Fruit fly (Drosophila melanogaster) whole organism, embryonic: ENCODE data around the gene CG6938.

ENCODE experiments used
- Bgb ChIP-seq: fragments of 200-800 bp; sonication (Bioruptor generic); IDR thresholded peaks from 2 replicates; pipeline ENCODE4 v1.3.6; 2022; ENCODE audit warnings: missing biosample characterization, missing genetic modification characterization; ENCODE audit not compliant: partially characterized antibody
- Blimp-1 ChIP-seq: fragments of 200-800 bp; sonication (Bioruptor generic); optimal IDR thresholded peaks from 3 replicates; lab custom pipeline; 2018; ENCODE audit warnings: missing biosample characterization, missing genetic modification characterization, mild to moderate bottlenecking, moderate library complexity, missing genetic modification reagents
- CG10959 ChIP-seq: fragments of 200-800 bp; sonication (Bioruptor generic); IDR thresholded peaks from 2 replicates; pipeline ENCODE4 v1.3.6; 2022; ENCODE audit warnings: missing biosample characterization, missing genetic modification characterization
- CG12236 ChIP-seq: fragments of 200-800 bp; sonication (Bioruptor generic); optimal IDR thresholded peaks from 2 replicates; lab custom pipeline; 2016; ENCODE audit warnings: missing biosample characterization, missing genetic modification characterization
- CG14860 ChIP-seq: fragments of 200-800 bp; sonication (Bioruptor generic); IDR thresholded peaks from 3 replicates; pipeline ENCODE4 v1.3.6; 2022; ENCODE audit warnings: missing biosample characterization, missing genetic modification characterization; ENCODE audit not compliant: partially characterized antibody
- CG18262 ChIP-seq: fragments of 200-800 bp; optimal IDR thresholded peaks from 3 replicates; lab custom pipeline; 2019; ENCODE audit warnings: missing biosample characterization, mild to moderate bottlenecking, missing genetic modification characterization, moderate library complexity
- CG2712 ChIP-seq: fragments of 200-800 bp; optimal IDR thresholded peaks from 3 replicates; lab custom pipeline; 2019; ENCODE audit warnings: missing biosample characterization, mild to moderate bottlenecking, missing genetic modification characterization, moderate library complexity
- CG30403 ChIP-seq: fragments of 200-800 bp; sonication (Bioruptor generic); optimal IDR thresholded peaks from 3 replicates; lab custom pipeline; 2016; ENCODE audit warnings: missing biosample characterization, missing genetic modification characterization
- CG31224 ChIP-seq: fragments of 200-800 bp; sonication (Bioruptor generic); IDR thresholded peaks from 2 replicates; pipeline ENCODE4 v1.3.6; 2022; ENCODE audit warnings: missing biosample characterization, missing genetic modification characterization
- CG4328 ChIP-seq: fragments of 200-800 bp; sonication (Bioruptor generic); optimal IDR thresholded peaks from 3 replicates; lab custom pipeline; 2017; ENCODE audit warnings: missing biosample characterization, missing genetic modification reagents, missing genetic modification characterization
- CG4707 ChIP-seq: fragments of 200-800 bp; sonication (Bioruptor generic); optimal IDR thresholded peaks from 2 replicates; lab custom pipeline; 2018; ENCODE audit warnings: missing biosample characterization, mild to moderate bottlenecking, missing genetic modification characterization, moderate library complexity
- CG6175 ChIP-seq: fragments of 200-800 bp; sonication (Bioruptor generic); IDR thresholded peaks from 3 replicates; pipeline ENCODE4 v1.3.6; 2022; ENCODE audit warnings: missing biosample characterization, missing genetic modification characterization
- CG7745 ChIP-seq: fragments of 200-800 bp; sonication (Bioruptor generic); optimal IDR thresholded peaks from 2 replicates; lab custom pipeline; 2018; ENCODE audit warnings: missing biosample characterization, mild to moderate bottlenecking, missing genetic modification characterization, moderate library complexity
- CG8944 ChIP-seq: fragments of 200-800 bp; sonication (Bioruptor generic); optimal IDR thresholded peaks from 3 replicates; lab custom pipeline; 2016; ENCODE audit warnings: missing biosample characterization, missing genetic modification characterization
- D19A ChIP-seq: fragments of 200-800 bp; optimal IDR thresholded peaks from 3 replicates; lab custom pipeline; 2019; ENCODE audit warnings: missing biosample characterization, mild to moderate bottlenecking, missing genetic modification characterization, moderate library complexity
- Dbx ChIP-seq: fragments of 200-800 bp; sonication (Bioruptor generic); IDR thresholded peaks from 3 replicates; pipeline ENCODE4 v1.3.6; 2022; ENCODE audit warnings: missing biosample characterization, missing genetic modification characterization
- Elba2 ChIP-seq: fragments of 200-800 bp; sonication (Bioruptor generic); optimal IDR thresholded peaks from 3 replicates; lab custom pipeline; 2016; ENCODE audit warnings: missing biosample characterization, missing genetic modification characterization
- Ets65A ChIP-seq: fragments of 200-800 bp; sonication (Bioruptor generic); peaks from one replicate; lab custom pipeline; 2016; ENCODE audit warnings: missing biosample characterization, missing genetic modification characterization
- Gsc ChIP-seq: fragments of 200-800 bp; sonication (Bioruptor generic); IDR thresholded peaks from 2 replicates; pipeline ENCODE4 v1.3.6; 2022; ENCODE audit warnings: missing biosample characterization, missing genetic modification characterization
- MTF-1 ChIP-seq: fragments of 200-800 bp; sonication (Bioruptor generic); optimal IDR thresholded peaks from 2 replicates; lab custom pipeline; 2018; ENCODE audit warnings: missing biosample characterization, mild to moderate bottlenecking, missing genetic modification characterization, borderline replicate concordance
- Neu2 ChIP-seq: fragments of 200-800 bp; sonication (Bioruptor generic); optimal IDR thresholded peaks from 3 replicates; lab custom pipeline; 2016; ENCODE audit warnings: missing biosample characterization, missing genetic modification characterization, borderline replicate concordance
- NfI ChIP-seq: fragments of 200-800 bp; sonication (Bioruptor generic); optimal IDR thresholded peaks from 3 replicates; lab custom pipeline; 2018; ENCODE audit warnings: missing biosample characterization, mild to moderate bottlenecking, missing genetic modification characterization, moderate library complexity
- Poxn ChIP-seq: fragments of 200-800 bp; sonication (Bioruptor generic); IDR thresholded peaks from 2 replicates; pipeline ENCODE4 v1.3.6; 2022; ENCODE audit warnings: missing biosample characterization, missing genetic modification characterization
- Ptx1 ChIP-seq: fragments of 200-800 bp; sonication (Bioruptor generic); IDR thresholded peaks from 2 replicates; pipeline ENCODE4 v1.3.6; 2022; ENCODE audit warnings: missing biosample characterization, missing genetic modification characterization
- Ravus ChIP-seq: fragments of 200-800 bp; sonication (Bioruptor generic); IDR thresholded peaks from 2 replicates; pipeline ENCODE4 v1.3.6; 2022; ENCODE audit warnings: missing biosample characterization, missing genetic modification characterization
- Six4 ChIP-seq: fragments of 200-800 bp; sonication (Bioruptor generic); optimal IDR thresholded peaks from 2 replicates; lab custom pipeline; 2016; ENCODE audit warnings: missing biosample characterization, missing genetic modification characterization
- Taf1 ChIP-seq: fragments of 200-800 bp; sonication (Bioruptor generic); IDR thresholded peaks from 2 replicates; pipeline ENCODE4 v1.3.6; 2022; ENCODE audit warnings: missing biosample characterization, missing genetic modification characterization
- aop ChIP-seq: fragments of 200-800 bp; sonication (Bioruptor generic); IDR thresholded peaks from 2 replicates; pipeline ENCODE4 v1.3.6; 2022; ENCODE audit warnings: missing biosample characterization, missing genetic modification characterization
- bab2 ChIP-seq: fragments of 200-800 bp; sonication (Bioruptor generic); optimal IDR thresholded peaks from 2 replicates; lab custom pipeline; 2016; ENCODE audit warnings: missing biosample characterization, missing genetic modification characterization
- bigmax ChIP-seq: fragments of 200-800 bp; sonication (Bioruptor generic); optimal IDR thresholded peaks from 2 replicates; lab custom pipeline; 2018; ENCODE audit warnings: missing biosample characterization, mild to moderate bottlenecking, missing genetic modification characterization
- cas ChIP-seq: fragments of 200-800 bp; sonication (Bioruptor generic); IDR thresholded peaks from 2 replicates; pipeline ENCODE4 v1.3.6; 2022; ENCODE audit warnings: missing biosample characterization, missing genetic modification characterization
- cwo ChIP-seq: fragments of 200-800 bp; sonication (Bioruptor generic); optimal IDR thresholded peaks from 3 replicates; lab custom pipeline; 2017; ENCODE audit warnings: missing biosample characterization, missing genetic modification characterization, mild to moderate bottlenecking, moderate library complexity, missing genetic modification reagents
- dm ChIP-seq: fragments of 200-800 bp; sonication (Bioruptor generic); optimal IDR thresholded peaks from 3 replicates; lab custom pipeline; 2016; ENCODE audit warnings: missing biosample characterization, missing genetic modification characterization
- dmrt11E ChIP-seq: fragments of 200-800 bp; sonication (Bioruptor generic); optimal IDR thresholded peaks from 3 replicates; lab custom pipeline; 2018; ENCODE audit warnings: missing biosample characterization, mild to moderate bottlenecking, missing genetic modification characterization, moderate library complexity
- ems ChIP-seq: fragments of 200-800 bp; sonication (Bioruptor generic); optimal IDR thresholded peaks from 3 replicates; lab custom pipeline; 2016; ENCODE audit warnings: missing biosample characterization, missing genetic modification characterization
- fd64A ChIP-seq: fragments of 200-800 bp; sonication (Bioruptor generic); optimal IDR thresholded peaks from 3 replicates; lab custom pipeline; 2018; ENCODE audit warnings: missing biosample characterization, mild to moderate bottlenecking, missing genetic modification characterization
- gcm2 ChIP-seq: fragments of 200-800 bp; sonication (Bioruptor generic); optimal IDR thresholded peaks from 2 replicates; lab custom pipeline; 2016; ENCODE audit warnings: missing biosample characterization, missing genetic modification characterization
- lab ChIP-seq: fragments of 200-800 bp; sonication (Bioruptor generic); optimal IDR thresholded peaks from 3 replicates; lab custom pipeline; 2017; ENCODE audit warnings: missing biosample characterization, missing genetic modification characterization, mild to moderate bottlenecking, moderate library complexity, missing genetic modification reagents
- nerfin-2 ChIP-seq: fragments of 200-800 bp; sonication (Bioruptor generic); IDR thresholded peaks from 2 replicates; pipeline ENCODE4 v1.3.6; 2022; ENCODE audit warnings: missing biosample characterization, missing genetic modification characterization; ENCODE audit not compliant: partially characterized antibody
- rib ChIP-seq: fragments of 200-800 bp; sonication (Bioruptor generic); IDR thresholded peaks from 2 replicates; pipeline ENCODE4 v1.3.6; 2022; ENCODE audit warnings: missing biosample characterization, missing genetic modification characterization
- ro ChIP-seq: fragments of 200-800 bp; sonication (Bioruptor generic); IDR thresholded peaks from 2 replicates; pipeline ENCODE4 v1.3.6; 2022; ENCODE audit warnings: missing biosample characterization, missing genetic modification characterization
- schlank ChIP-seq: fragments of 200-800 bp; sonication (Bioruptor generic); optimal IDR thresholded peaks from 2 replicates; lab custom pipeline; 2018; ENCODE audit warnings: missing biosample characterization, mild to moderate bottlenecking, missing genetic modification characterization
- sd ChIP-seq: fragments of 200-800 bp; sonication (Bioruptor generic); optimal IDR thresholded peaks from 3 replicates; lab custom pipeline; 2018; ENCODE audit warnings: missing biosample characterization, mild to moderate bottlenecking, missing genetic modification characterization, moderate library complexity
- sim ChIP-seq: fragments of 200-800 bp; sonication (Bioruptor generic); IDR thresholded peaks from 2 replicates; pipeline ENCODE4 v1.3.6; 2022; ENCODE audit warnings: missing biosample characterization, missing genetic modification characterization
- sisA ChIP-seq: fragments of 200-800 bp; sonication (Bioruptor generic); IDR thresholded peaks from 2 replicates; pipeline ENCODE4 v1.3.6; 2022; ENCODE audit warnings: missing biosample characterization, missing genetic modification characterization
- sr ChIP-seq: fragments of 200-800 bp; sonication (Bioruptor generic); IDR thresholded peaks from 3 replicates; pipeline ENCODE4 v1.3.6; 2022; ENCODE audit warnings: missing biosample characterization, missing genetic modification characterization
- twi ChIP-seq: fragments of 200-800 bp; optimal IDR thresholded peaks from 2 replicates; lab custom pipeline; 2019; ENCODE audit warnings: missing biosample characterization, mild to moderate bottlenecking, missing genetic modification characterization, moderate library complexity
- usp ChIP-seq: fragments of >200 bp; optimal IDR thresholded peaks from 2 replicates; lab custom pipeline; 2017; ENCODE audit warnings: missing biosample characterization, missing genetic modification characterization
- zf30C ChIP-seq: fragments of 200-800 bp; sonication (Bioruptor generic); optimal IDR thresholded peaks from 3 replicates; lab custom pipeline; 2018; ENCODE audit warnings: missing biosample characterization, mild to moderate bottlenecking, missing genetic modification characterization

CG6938 gene

dm6 chr3L:12002321-12003248 is 17.9 kb downstream of the CG6938 start, which contains the start of the genes Pop2 and CG6928 (continued):
- no peak; the same call in 1 of the 2 replicates for TF ChIP-seq nerfin-2 (GFP tag; lab: Robert Waterston, UW)
- no peak for TF ChIP-seq aop (GFP tag; lab: Robert Waterston, UW)
- TF ChIP-seq Elba2 = no peak
- no peak for TF ChIP-seq sim
- no peak for TF ChIP-seq MTF-1 (GFP tag; lab: Kevin White, UChicago)
- TF ChIP-seq CG18262 (tag; lab: Kevin White, UChicago) = peak; percentile 45
- peak; percentile 37 for TF ChIP-seq CG12236 (GFP tag; lab: Kevin White, UChicago)
- TF ChIP-seq D19A (tag; lab: Kevin White, UChicago) = no peak
- TF ChIP-seq gcm2 = peak; percentile 2
- TF ChIP-seq bigmax (GFP tag; lab: Kevin White, UChicago) = no peak
- TF ChIP-seq Bgb (GFP tag; lab: Robert Waterston, UW) = peak; percentile 83
- TF ChIP-seq Six4 (GFP tag; lab: Kevin White, UChicago) = peak; percentile 35
- TF ChIP-seq CG4707 (GFP tag; lab: Kevin White, UChicago) = no peak
- no peak for TF ChIP-seq sd (tag; lab: Kevin White, UChicago)
- no peak for TF ChIP-seq usp (GFP tag; lab: Kevin White, UChicago)
- TF ChIP-seq cas = peak; percentile 32; the same call in 1 of the 2 replicates
- no peak for TF ChIP-seq Gsc (GFP tag; lab: Robert Waterston, UW)
- TF ChIP-seq ro (GFP tag; lab: Robert Waterston, UW) = no peak
- TF ChIP-seq Dbx (GFP tag; lab: Robert Waterston, UW) = peak; percentile 86
- TF ChIP-seq schlank (tag; lab: Kevin White, UChicago) = no peak
- peak; percentile 74 for TF ChIP-seq sisA
- no peak for TF ChIP-seq rib (GFP tag; lab: Robert Waterston, UW)
- TF ChIP-seq CG4328 = peak; percentile 12
- TF ChIP-seq lab (GFP tag; lab: Kevin White, UChicago) = peak; percentile 79
- TF ChIP-seq Ravus = peak; percentile 48
- peak; percentile 78 for TF ChIP-seq dm
- TF ChIP-seq Ets65A = peak; percentile 99
- TF ChIP-seq Poxn (GFP tag; lab: Robert Waterston, UW) = no peak
- TF ChIP-seq CG30403 (GFP tag; lab: Kevin White, UChicago) = peak; percentile 86
- TF ChIP-seq fd64A (GFP tag; lab: Kevin White, UChicago) = no peak
- TF ChIP-seq Blimp-1 = peak; percentile 42
- peak; percentile 61 for TF ChIP-seq NfI (GFP tag; lab: Kevin White, UChicago)
- peak; percentile 85 for TF ChIP-seq Ptx1 (GFP tag; lab: Robert Waterston, UW)
- peak; percentile 79 for TF ChIP-seq ems (GFP tag; lab: Kevin White, UChicago)
- peak; percentile 51 for TF ChIP-seq CG10959 (GFP tag; lab: Robert Waterston, UW)
- TF ChIP-seq dmrt11E (tag; lab: Kevin White, UChicago) = peak; percentile 45
- no peak for TF ChIP-seq CG6175 (GFP tag; lab: Robert Waterston, UW)
- no peak for TF ChIP-seq cwo
- peak; percentile 83; the same call in 2 of the 3 replicates for TF ChIP-seq CG14860
- peak; percentile 77 for TF ChIP-seq CG2712 (tag; lab: Kevin White, UChicago)
- peak; percentile 86 for TF ChIP-seq bab2 (GFP tag; lab: Kevin White, UChicago)
- TF ChIP-seq sr (GFP tag; lab: Robert Waterston, UW) = no peak
- TF ChIP-seq CG7745 (tag; lab: Kevin White, UChicago) = no peak
- peak; percentile 48 for TF ChIP-seq twi (tag; lab: Kevin White, UChicago)
- TF ChIP-seq Taf1 (GFP tag; lab: Robert Waterston, UW) = peak; percentile 27; the same call in 1 of the 2 replicates
- TF ChIP-seq CG8944 = peak; percentile 87
- TF ChIP-seq Neu2 = peak; percentile 62
- no peak for TF ChIP-seq zf30C (GFP tag; lab: Kevin White, UChicago)
- peak; percentile 46; the same call in 1 of the 2 replicates for TF ChIP-seq CG31224
